Fruit fly (Drosophila melanogaster) whole organism, embryonic: Measurements from ENCODE around the gene CG3117.

ENCODE experiments used
- B-H1 ChIP-seq: fragments of 200-800 bp; sonication (Bioruptor generic); IDR thresholded peaks from 3 replicates; pipeline ENCODE4 v1.3.6; 2022; ENCODE audit warnings: missing biosample characterization, missing genetic modification characterization
- CG10147 ChIP-seq: fragments of 200-800 bp; sonication (Bioruptor generic); optimal IDR thresholded peaks from 2 replicates; lab custom pipeline; 2019; ENCODE audit warnings: missing biosample characterization, mild to moderate bottlenecking, missing genetic modification characterization, moderate library complexity
- CG10267 ChIP-seq: fragments of 200-800 bp; sonication (Bioruptor generic); optimal IDR thresholded peaks from 2 replicates; lab custom pipeline; 2018; ENCODE audit warnings: missing biosample characterization, mild to moderate bottlenecking, missing genetic modification characterization, moderate library complexity
- CG10274 ChIP-seq: fragments of 200-800 bp; sonication (Bioruptor generic); optimal IDR thresholded peaks from 3 replicates; lab custom pipeline; 2017; ENCODE audit warnings: missing biosample characterization, mild to moderate bottlenecking, missing genetic modification characterization
- CG10366 ChIP-seq: fragments of 200-800 bp; sonication (Bioruptor generic); IDR thresholded peaks from 2 replicates; pipeline ENCODE4 v1.3.6; 2022; ENCODE audit warnings: missing biosample characterization, missing genetic modification characterization
- CG10979 ChIP-seq: fragments of 200-800 bp; sonication (Bioruptor generic); optimal IDR thresholded peaks from 2 replicates; lab custom pipeline; 2018; ENCODE audit warnings: missing biosample characterization, mild to moderate bottlenecking, missing genetic modification characterization, moderate library complexity
- CG14965 ChIP-seq: fragments of 200-800 bp; sonication (Bioruptor generic); optimal IDR thresholded peaks from 2 replicates; lab custom pipeline; 2016; ENCODE audit warnings: missing biosample characterization, missing genetic modification characterization, borderline replicate concordance
- CG2202 ChIP-seq: fragments of 200-800 bp; sonication (Bioruptor generic); optimal IDR thresholded peaks from 2 replicates; lab custom pipeline; 2018; ENCODE audit warnings: missing biosample characterization, mild to moderate bottlenecking, missing genetic modification characterization
- CG32772 ChIP-seq: fragments of 200-800 bp; sonication (Bioruptor generic); IDR thresholded peaks from 2 replicates; pipeline ENCODE4 v1.3.6; 2022; ENCODE audit warnings: missing biosample characterization, missing genetic modification characterization
- CG3281 ChIP-seq: fragments of 200-800 bp; sonication (Bioruptor generic); optimal IDR thresholded peaks from 3 replicates; lab custom pipeline; 2017; ENCODE audit warnings: missing biosample characterization, mild to moderate bottlenecking, missing genetic modification characterization
- CG4707 ChIP-seq: fragments of 200-800 bp; sonication (Bioruptor generic); optimal IDR thresholded peaks from 2 replicates; lab custom pipeline; 2018; ENCODE audit warnings: missing biosample characterization, mild to moderate bottlenecking, missing genetic modification characterization, moderate library complexity
- CG4820 ChIP-seq: fragments of 200-800 bp; sonication (Bioruptor generic); optimal IDR thresholded peaks from 3 replicates; lab custom pipeline; 2016; ENCODE audit warnings: missing biosample characterization, missing genetic modification characterization
- CG6791 ChIP-seq: fragments of 200-800 bp; sonication (Bioruptor generic); IDR thresholded peaks from 3 replicates; pipeline ENCODE4 v1.3.6; 2022; ENCODE audit warnings: missing biosample characterization, missing genetic modification characterization; ENCODE audit not compliant: partially characterized antibody
- CG7556 ChIP-seq: fragments of 200-800 bp; sonication (Bioruptor generic); optimal IDR thresholded peaks from 2 replicates; lab custom pipeline; 2017; ENCODE audit warnings: missing biosample characterization, mild to moderate bottlenecking, missing genetic modification characterization
- CG8388 ChIP-seq: fragments of 200-800 bp; sonication (Bioruptor generic); optimal IDR thresholded peaks from 2 replicates; lab custom pipeline; 2019; ENCODE audit warnings: missing biosample characterization, mild to moderate bottlenecking, missing genetic modification characterization, moderate library complexity
- CG8765 ChIP-seq: fragments of 200-800 bp; sonication (Bioruptor generic); IDR thresholded peaks from 2 replicates; pipeline ENCODE4 v1.3.6; 2022; ENCODE audit warnings: missing biosample characterization, missing genetic modification characterization
- CrebB ChIP-seq: fragments of 200-800 bp; sonication (Bioruptor generic); optimal IDR thresholded peaks from 3 replicates; lab custom pipeline; 2018; ENCODE audit warnings: missing biosample characterization, mild to moderate bottlenecking, missing genetic modification characterization
- D ChIP-seq, 2 experiments: fragments of 200-800 bp in 1 of 2; fragments of >200 bp in 1 of 2; sonication (Bioruptor generic) in 1 of 2; optimal IDR thresholded peaks; 2 replicates in 1 of 2; 3 replicates in 1 of 2; lab custom pipeline; 2017; ENCODE audit warnings: mild to moderate bottlenecking in 1 of 2, missing biosample characterization in 1 of 2, missing genetic modification characterization in 1 of 2, missing genetic modification reagents in 1 of 2
- Dip2 ChIP-seq: fragments of 200-800 bp; sonication (Bioruptor generic); IDR thresholded peaks from 2 replicates; pipeline ENCODE4 v1.3.6; 2022; ENCODE audit warnings: missing biosample characterization, missing genetic modification characterization
- Dref ChIP-seq: fragments of 200-800 bp; sonication (Bioruptor generic); IDR thresholded peaks from 2 replicates; pipeline ENCODE4 v1.3.6; 2022; ENCODE audit warnings: missing biosample characterization, missing genetic modification characterization
- H15 ChIP-seq: fragments of 200-800 bp; sonication (Bioruptor generic); IDR thresholded peaks from 3 replicates; pipeline ENCODE4 v1.3.6; 2022; ENCODE audit warnings: missing biosample characterization, missing genetic modification characterization
- Hr39 ChIP-seq: fragments of >200 bp; optimal IDR thresholded peaks from 2 replicates; lab custom pipeline; 2017
- MBD-R2 ChIP-seq: fragments of 200-800 bp; sonication (Bioruptor generic); IDR thresholded peaks from 2 replicates; pipeline ENCODE4 v1.3.6; 2022; ENCODE audit warnings: missing biosample characterization, missing genetic modification characterization
- Max ChIP-seq: fragments of 200-800 bp; sonication (Bioruptor generic); optimal IDR thresholded peaks from 2 replicates; lab custom pipeline; 2016; ENCODE audit warnings: missing biosample characterization, mild to moderate bottlenecking, missing genetic modification characterization
- Oaz ChIP-seq: fragments of 200-800 bp; sonication (Bioruptor generic); IDR thresholded peaks from 2 replicates; pipeline ENCODE4 v1.3.6; 2022; ENCODE audit warnings: missing biosample characterization, missing genetic modification characterization
- Poxn ChIP-seq: fragments of 200-800 bp; sonication (Bioruptor generic); IDR thresholded peaks from 2 replicates; pipeline ENCODE4 v1.3.6; 2022; ENCODE audit warnings: missing biosample characterization, missing genetic modification characterization
- Sry-β ChIP-seq: fragments of 200-800 bp; sonication (Bioruptor generic); optimal IDR thresholded peaks from 2 replicates; lab custom pipeline; 2018; ENCODE audit warnings: missing biosample characterization, mild to moderate bottlenecking, missing genetic modification characterization, moderate library complexity
- TFAM ChIP-seq: fragments of 200-800 bp; sonication (Bioruptor generic); optimal IDR thresholded peaks from 2 replicates; lab custom pipeline; 2017; ENCODE audit warnings: missing biosample characterization, missing genetic modification characterization, inconsistent platforms
- Tbp ChIP-seq: fragments of >200 bp; optimal IDR thresholded peaks from 2 replicates; lab custom pipeline; 2018; ENCODE audit warnings: missing biosample characterization, missing genetic modification characterization
- al ChIP-seq: fragments of 200-800 bp; sonication (Bioruptor generic); IDR thresholded peaks from 2 replicates; pipeline ENCODE4 v1.3.6; 2022; ENCODE audit warnings: missing biosample characterization, missing genetic modification characterization
- bbx ChIP-seq: fragments of 200-800 bp; sonication (Bioruptor generic); IDR thresholded peaks from 2 replicates; pipeline ENCODE4 v1.3.6; 2022; ENCODE audit warnings: missing biosample characterization, missing genetic modification characterization; ENCODE audit not compliant: partially characterized antibody
- bcd ChIP-seq: fragments of 200-800 bp; sonication (Bioruptor generic); optimal IDR thresholded peaks from 2 replicates; lab custom pipeline; 2017; ENCODE audit warnings: missing biosample characterization, mild to moderate bottlenecking, missing genetic modification characterization
- bowl ChIP-seq: fragments of 200-800 bp; sonication (Bioruptor generic); IDR thresholded peaks from 2 replicates; pipeline ENCODE4 v1.3.6; 2022; ENCODE audit warnings: missing biosample characterization, missing genetic modification characterization
- cad ChIP-seq: fragments of >200 bp; optimal IDR thresholded peaks from 2 replicates; lab custom pipeline; 2017; ENCODE audit warnings: missing biosample characterization, missing genetic modification characterization
- cas ChIP-seq: fragments of 200-800 bp; sonication (Bioruptor generic); IDR thresholded peaks from 2 replicates; pipeline ENCODE4 v1.3.6; 2022; ENCODE audit warnings: missing biosample characterization, missing genetic modification characterization
- chif ChIP-seq, 2 experiments: fragments of 200-800 bp; sonication (Bioruptor generic); optimal IDR thresholded peaks; 3 replicates each; lab custom pipeline; 2016; ENCODE audit warnings: missing biosample characterization in 2 of 2, missing genetic modification characterization in 2 of 2
- ci ChIP-seq: fragments of 200-800 bp; sonication (Bioruptor generic); IDR thresholded peaks from 3 replicates; pipeline ENCODE4 v1.3.6; 2022; ENCODE audit warnings: missing biosample characterization, missing genetic modification characterization
- emc ChIP-seq: fragments of 200-800 bp; sonication (Bioruptor generic); optimal IDR thresholded peaks from 2 replicates; lab custom pipeline; 2016; ENCODE audit warnings: missing biosample characterization, missing genetic modification characterization
- en ChIP-seq: fragments of 200-800 bp; sonication (Bioruptor generic); optimal IDR thresholded peaks from 2 replicates; lab custom pipeline; 2016; ENCODE audit warnings: missing biosample characterization, missing genetic modification characterization
- grn ChIP-seq: fragments of 200-800 bp; sonication (Bioruptor generic); optimal IDR thresholded peaks from 3 replicates; lab custom pipeline; 2017; ENCODE audit warnings: missing biosample characterization, missing genetic modification characterization
- gro ChIP-seq: fragments of 200-800 bp; sonication (Bioruptor generic); optimal IDR thresholded peaks from 2 replicates; lab custom pipeline; 2016; ENCODE audit warnings: missing biosample characterization, missing genetic modification characterization
- ken ChIP-seq: fragments of 200-800 bp; sonication (Bioruptor generic); IDR thresholded peaks from 3 replicates; pipeline ENCODE4 v1.3.6; 2022; ENCODE audit warnings: missing biosample characterization, missing genetic modification characterization
- lmd ChIP-seq: fragments of 200-800 bp; sonication (Bioruptor generic); IDR thresholded peaks from 2 replicates; pipeline ENCODE4 v1.3.6; 2022; ENCODE audit warnings: missing biosample characterization, missing genetic modification characterization
- mam ChIP-seq: fragments of 200-800 bp; sonication (Bioruptor generic); optimal IDR thresholded peaks from 3 replicates; lab custom pipeline; 2016; ENCODE audit warnings: missing biosample characterization, missing genetic modification characterization
- prd ChIP-seq, 3 experiments: fragments of >200 bp in 2 of 3; fragments of 200-800 bp in 1 of 3; sonication (Bioruptor generic) in 1 of 3; optimal IDR thresholded peaks in 2 of 3; IDR thresholded peaks in 1 of 3; 2 replicates in 2 of 3; 3 replicates in 1 of 3; pipeline versions ENCODE4 v1.3.6 to Lab custom; 2017 to 2022; ENCODE audit warnings: missing biosample characterization in 1 of 3, missing genetic modification characterization in 1 of 3
- rib ChIP-seq: fragments of 200-800 bp; sonication (Bioruptor generic); IDR thresholded peaks from 2 replicates; pipeline ENCODE4 v1.3.6; 2022; ENCODE audit warnings: missing biosample characterization, missing genetic modification characterization
- shn ChIP-seq: fragments of 200-800 bp; sonication (Bioruptor generic); optimal IDR thresholded peaks from 3 replicates; lab custom pipeline; 2016; ENCODE audit warnings: missing biosample characterization, missing genetic modification characterization
- slp2 ChIP-seq: fragments of 200-800 bp; sonication (Bioruptor generic); optimal IDR thresholded peaks from 2 replicates; lab custom pipeline; 2016; ENCODE audit warnings: missing biosample characterization, missing genetic modification characterization
- usp ChIP-seq: fragments of >200 bp; optimal IDR thresholded peaks from 2 replicates; lab custom pipeline; 2017; ENCODE audit warnings: missing biosample characterization, missing genetic modification characterization
- zf30C ChIP-seq: fragments of 200-800 bp; sonication (Bioruptor generic); optimal IDR thresholded peaks from 3 replicates; lab custom pipeline; 2018; ENCODE audit warnings: missing biosample characterization, mild to moderate bottlenecking, missing genetic modification characterization

CG3117 gene

DNA sequence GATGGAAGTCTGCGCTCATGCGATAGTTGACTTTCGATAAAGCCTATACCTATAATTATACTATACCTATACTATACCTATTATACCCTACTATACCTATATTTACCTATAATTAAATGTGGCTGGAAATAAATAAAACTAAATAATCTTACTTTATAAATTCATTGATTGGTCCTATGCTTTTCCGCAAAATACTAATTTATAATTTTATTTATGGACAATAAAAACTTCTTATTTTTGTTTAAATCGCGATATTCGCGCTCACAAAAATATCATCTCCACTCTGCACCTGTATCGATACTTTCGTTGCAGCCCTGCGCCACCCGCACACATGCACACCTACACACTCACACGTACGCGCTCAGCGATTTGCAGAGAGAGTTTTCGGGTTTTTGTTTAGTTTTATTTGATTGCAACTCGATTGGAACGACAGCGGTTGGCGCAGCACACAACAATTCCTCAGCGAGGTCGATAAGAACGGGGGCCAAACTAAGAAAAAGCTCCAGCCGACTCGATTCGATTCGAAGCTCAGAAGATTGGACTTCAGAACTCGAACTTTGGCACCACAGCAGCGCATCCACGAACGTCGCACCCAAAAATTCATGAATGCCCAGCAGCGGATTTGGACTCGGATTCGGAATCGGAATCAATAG, 27.7 kb upstream of the CG3117 start, which contains the start of gene CG8814 (continued):
- TF ChIP-seq CG10147 (GFP tag; lab: Kevin White, UChicago), result peak; percentile 69
- TF ChIP-seq bbx (GFP tag; lab: Robert Waterston, UW), result peak; percentile 61
- peak; percentile 59 for TF ChIP-seq CG4820 (GFP tag; lab: Kevin White, UChicago)
- peak; percentile 78 for TF ChIP-seq al (GFP tag; lab: Robert Waterston, UW)
- no peak for TF ChIP-seq CG4707
- no peak for TF ChIP-seq CG14965
- peak; percentile 76 for TF ChIP-seq CG10267 (tag; lab: Kevin White, UChicago)
- 0 out of 3 replicates have a peak, but pooled peaks have one; percentile 14 for TF ChIP-seq H15 (GFP tag; lab: Robert Waterston, UW)
- TF ChIP-seq CG6791 (GFP tag; lab: Robert Waterston, UW), result peak; percentile 75; the same call in 2 of the 3 replicates
- TF ChIP-seq Dref, result peak; percentile 76
- TF ChIP-seq ken (GFP tag; lab: Robert Waterston, UW), result peak; percentile 61; the same call in 2 of the 3 replicates
- TF ChIP-seq gro (GFP tag; lab: Kevin White, UChicago), result no peak
- TF ChIP-seq TFAM (GFP tag; lab: Kevin White, UChicago), result no peak
- peak; percentile 46; the same call in 1 of the 2 replicates for TF ChIP-seq CG8765
- no peak for TF ChIP-seq prd (optimal IDR thresholded peaks at IDR 0.05; lab: Kevin White, UChicago)
- TF ChIP-seq prd (GFP tag; IDR thresholded peaks at IDR 0.05; lab: Robert Waterston, UW), result peak; percentile 83
- TF ChIP-seq MBD-R2 (GFP tag; lab: Robert Waterston, UW), result peak; percentile 63
- TF ChIP-seq Max (GFP tag; lab: Kevin White, UChicago), result peak; percentile 45
- peak; percentile 12 to 27 for TF ChIP-seq chif (GFP tag; optimal IDR thresholded peaks at IDR 0.05; lab: Kevin White, UChicago)
- TF ChIP-seq CG8388, result peak; percentile 46
- no peak for TF ChIP-seq Sry-β (GFP tag; lab: Kevin White, UChicago)
- TF ChIP-seq zf30C, result no peak
- peak; percentile 74 for TF ChIP-seq CG10274 (GFP tag; lab: Kevin White, UChicago)
- TF ChIP-seq Tbp (GFP tag; lab: Kevin White, UChicago), result no peak
- 0 out of 2 replicates have a peak, but pooled peaks have one; percentile 7 for TF ChIP-seq rib (GFP tag; lab: Robert Waterston, UW)
- TF ChIP-seq ci (GFP tag; lab: Robert Waterston, UW), result peak; percentile 54; the same call in 2 of the 3 replicates
- TF ChIP-seq slp2 (GFP tag; lab: Kevin White, UChicago), result no peak
- TF ChIP-seq bcd, result peak; percentile 67
- TF ChIP-seq CG2202 (tag; lab: Kevin White, UChicago), result no peak
- TF ChIP-seq cas (GFP tag; lab: Robert Waterston, UW), result peak; percentile 49; the same call in 1 of the 2 replicates
- no peak for TF ChIP-seq Dip2 (GFP tag; lab: Robert Waterston, UW)
- TF ChIP-seq CG3281 (GFP tag; lab: Kevin White, UChicago), result peak; percentile 58
- TF ChIP-seq Hr39 (lab: Kevin White, UChicago), result no peak
- TF ChIP-seq CG10979 (tag; lab: Kevin White, UChicago), result peak; percentile 46
- TF ChIP-seq emc (GFP tag; lab: Kevin White, UChicago), result no peak
- no peak for TF ChIP-seq shn (GFP tag; lab: Kevin White, UChicago)
- TF ChIP-seq grn (GFP tag; lab: Kevin White, UChicago), result peak; percentile 11
- TF ChIP-seq CG10366, result peak; percentile 57
- no peak for TF ChIP-seq D (optimal IDR thresholded peaks at IDR 0.05; lab: Kevin White, UChicago)
- TF ChIP-seq D (GFP tag; optimal IDR thresholded peaks at IDR 0.05; lab: Kevin White, UChicago), result peak; percentile 40
- no peak for TF ChIP-seq en (GFP tag; lab: Kevin White, UChicago)
- TF ChIP-seq Oaz (GFP tag; lab: Robert Waterston, UW), result 0 out of 2 replicates have a peak, but pooled peaks have one; percentile 29
- TF ChIP-seq lmd (GFP tag; lab: Robert Waterston, UW), result peak; percentile 57; the same call in 1 of the 2 replicates
- peak; percentile 55 for TF ChIP-seq B-H1 (GFP tag; lab: Robert Waterston, UW)
- peak; percentile 63 for TF ChIP-seq mam
- TF ChIP-seq Poxn (GFP tag; lab: Robert Waterston, UW), result no peak
- TF ChIP-seq bowl, result no peak
- TF ChIP-seq cad (GFP tag; lab: Kevin White, UChicago), result no peak
- no peak for TF ChIP-seq CrebB (tag; lab: Kevin White, UChicago)
- peak; percentile 65 for TF ChIP-seq CG32772 (GFP tag; lab: Robert Waterston, UW)
- no peak for TF ChIP-seq usp
- TF ChIP-seq CG7556, result peak; percentile 67
